Worm (Caenorhabditis elegans) whole organism, late embryonic: ENCODE measurements around the gene str-82.

Source experiments
- C08G9.2 ChIP-seq: sonication (generic microtip); optimal IDR thresholded peaks from 2 replicates; lab custom pipeline; 2016; ENCODE audit warnings: mild to moderate bottlenecking, missing genetic modification characterization, moderate library complexity, missing compliant biosample characterization
- C38D4.7 ChIP-seq: fragments of 200-800 bp; sonication (Bioruptor generic); optimal IDR thresholded peaks from 2 replicates; lab custom pipeline; 2018; ENCODE audit warnings: mild to moderate bottlenecking, missing genetic modification characterization, moderate library complexity, missing compliant biosample characterization
- K02D7.2 ChIP-seq: sonication (generic microtip); optimal IDR thresholded peaks from 2 replicates; lab custom pipeline; 2017; ENCODE audit warnings: mild to moderate bottlenecking, missing genetic modification characterization, missing compliant biosample characterization
- T23F11.4 ChIP-seq: fragments of 200-800 bp; sonication (Bioruptor generic); optimal IDR thresholded peaks from 2 replicates; lab custom pipeline; 2018; ENCODE audit warnings: mild to moderate bottlenecking, missing genetic modification characterization, missing compliant biosample characterization
- Y22D7AL.16 ChIP-seq: sonication (generic microtip); optimal IDR thresholded peaks from 2 replicates; lab custom pipeline; 2016; ENCODE audit warnings: missing genetic modification characterization, missing compliant biosample characterization
- ama-1 ChIP-seq: fragments of 150-350 bp; optimal IDR thresholded peaks from 2 replicates; lab custom pipeline; 2014
- ceh-14 ChIP-seq: sonication (generic microtip); optimal IDR thresholded peaks from 2 replicates; lab custom pipeline; 2016; ENCODE audit warnings: missing genotype, missing genetic modification characterization, missing compliant biosample characterization
- ceh-18 ChIP-seq: sonication (generic microtip); optimal IDR thresholded peaks from 2 replicates; lab custom pipeline; 2016; ENCODE audit warnings: missing genetic modification characterization, missing compliant biosample characterization
- ceh-19 ChIP-seq: fragments of 200-800 bp; sonication (Bioruptor generic); optimal IDR thresholded peaks from 2 replicates; lab custom pipeline; 2018; ENCODE audit warnings: mild to moderate bottlenecking, missing genetic modification characterization, missing compliant biosample characterization
- ceh-2 ChIP-seq: sonication (generic microtip); optimal IDR thresholded peaks from 2 replicates; lab custom pipeline; 2016; ENCODE audit warnings: missing genotype, missing genetic modification characterization, missing compliant biosample characterization
- ceh-31 ChIP-seq: sonication (generic microtip); optimal IDR thresholded peaks from 2 replicates; lab custom pipeline; 2016; ENCODE audit warnings: missing genetic modification characterization, missing compliant biosample characterization
- ceh-45 ChIP-seq: fragments of 200-800 bp; sonication (Bioruptor generic); IDR thresholded peaks from 2 replicates; pipeline ENCODE4 v1.3.6; 2022; ENCODE audit warnings: missing genetic modification reagents, missing genetic modification characterization, missing compliant biosample characterization
- dve-1 ChIP-seq: sonication (generic microtip); optimal IDR thresholded peaks from 2 replicates; lab custom pipeline; 2017; ENCODE audit warnings: antibody characterized with exemption, mild to moderate bottlenecking, missing genetic modification characterization, missing compliant biosample characterization
- elt-2 ChIP-seq: sonication (generic microtip); optimal IDR thresholded peaks from 2 replicates; lab custom pipeline; 2016; ENCODE audit warnings: missing genetic modification reagents, missing genetic modification characterization, missing compliant biosample characterization
- elt-4 ChIP-seq: sonication (generic microtip); optimal IDR thresholded peaks from 2 replicates; lab custom pipeline; 2016; ENCODE audit warnings: missing genetic modification characterization, missing compliant biosample characterization
- eyg-1 ChIP-seq: sonication (generic microtip); optimal IDR thresholded peaks from 2 replicates; lab custom pipeline; 2016; ENCODE audit warnings: missing genotype, missing genetic modification characterization, missing compliant biosample characterization
- gmeb-2 ChIP-seq: sonication (generic microtip); optimal IDR thresholded peaks from 2 replicates; lab custom pipeline; 2016; ENCODE audit warnings: missing genetic modification characterization, inconsistent platforms, missing compliant biosample characterization
- hlh-13 ChIP-seq: fragments of 200-800 bp; sonication (Bioruptor generic); optimal IDR thresholded peaks from 2 replicates; lab custom pipeline; 2018; ENCODE audit warnings: mild to moderate bottlenecking, missing genetic modification characterization, missing compliant biosample characterization
- hlh-30 ChIP-seq: sonication (generic microtip); optimal IDR thresholded peaks from 2 replicates; lab custom pipeline; 2017; ENCODE audit warnings: antibody characterized with exemption, missing genetic modification characterization, missing compliant biosample characterization; ENCODE audit not compliant: insufficient read depth
- hlh-8 ChIP-seq: sonication (generic microtip); optimal IDR thresholded peaks from 2 replicates; lab custom pipeline; 2016; ENCODE audit warnings: missing genotype, missing genetic modification characterization, missing compliant biosample characterization
- lin-11 ChIP-seq: fragments of 200-800 bp; sonication (Bioruptor generic); optimal IDR thresholded peaks from 2 replicates; lab custom pipeline; 2018; ENCODE audit warnings: mild to moderate bottlenecking, missing genetic modification characterization, missing compliant biosample characterization
- mec-3 ChIP-seq: sonication (generic microtip); optimal IDR thresholded peaks from 2 replicates; lab custom pipeline; 2016; ENCODE audit warnings: borderline replicate concordance, missing genetic modification characterization, missing compliant biosample characterization
- nfya-1 ChIP-seq: sonication (generic microtip); optimal IDR thresholded peaks from 2 replicates; lab custom pipeline; 2017; ENCODE audit warnings: missing genetic modification characterization, mild to moderate bottlenecking, missing compliant biosample characterization, antibody characterized with exemption, moderate library complexity
- nhr-11 ChIP-seq: fragments of 150-350 bp; optimal IDR thresholded peaks from 2 replicates; lab custom pipeline; 2014; ENCODE audit warnings: missing biosample characterization, missing genetic modification characterization
- nhr-232 ChIP-seq: sonication (generic microtip); optimal IDR thresholded peaks from 2 replicates; lab custom pipeline; 2016; ENCODE audit warnings: missing genetic modification characterization, missing compliant biosample characterization
- npax-4 ChIP-seq: sonication (generic microtip); optimal IDR thresholded peaks from 2 replicates; lab custom pipeline; 2016; ENCODE audit warnings: missing genetic modification characterization, missing compliant biosample characterization
- odd-2 ChIP-seq: sonication (generic microtip); optimal IDR thresholded peaks from 2 replicates; lab custom pipeline; 2017; ENCODE audit warnings: antibody characterized with exemption, mild to moderate bottlenecking, missing genetic modification characterization, missing compliant biosample characterization
- pax-1 ChIP-seq: fragments of 150-350 bp; optimal IDR thresholded peaks from 2 replicates; lab custom pipeline; 2014; ENCODE audit warnings: missing biosample characterization, missing genetic modification characterization
- pha-2 ChIP-seq: sonication (generic microtip); optimal IDR thresholded peaks from 2 replicates; lab custom pipeline; 2017; ENCODE audit warnings: mild to moderate bottlenecking, missing genetic modification characterization, missing compliant biosample characterization
- pqm-1 ChIP-seq: sonication (generic microtip); optimal IDR thresholded peaks from 2 replicates; lab custom pipeline; 2016; ENCODE audit warnings: missing genetic modification characterization, missing compliant biosample characterization
- sox-4 ChIP-seq: sonication (generic microtip); optimal IDR thresholded peaks from 2 replicates; lab custom pipeline; 2017; ENCODE audit warnings: mild to moderate bottlenecking, missing genetic modification characterization, inconsistent platforms, missing compliant biosample characterization
- tbx-7 ChIP-seq: sonication (generic microtip); optimal IDR thresholded peaks from 2 replicates; lab custom pipeline; 2016; ENCODE audit warnings: missing genotype, missing genetic modification characterization, missing compliant biosample characterization
- ttx-3 ChIP-seq: sonication (generic microtip); optimal IDR thresholded peaks from 2 replicates; lab custom pipeline; 2016; ENCODE audit warnings: missing genetic modification reagents, missing genetic modification characterization, missing compliant biosample characterization
- unc-3 ChIP-seq, 2 experiments: fragments of 200-800 bp in 1 of 2; sonication (Bioruptor generic) in 1 of 2; sonication (generic microtip) in 1 of 2; conservative IDR thresholded peaks in 1 of 2; optimal IDR thresholded peaks in 1 of 2; 2 replicates each; pipeline versions ENCODE4 v1.3.6 to Lab custom; 2016 to 2022; ENCODE audit warnings: missing compliant biosample characterization in 2 of 2, missing genetic modification characterization in 2 of 2, missing genetic modification reagents in 1 of 2
- zip-5 ChIP-seq: sonication (generic microtip); optimal IDR thresholded peaks from 2 replicates; lab custom pipeline; 2016; ENCODE audit warnings: missing genetic modification characterization, missing compliant biosample characterization

Gene str-82

ce11 chrV:3945053-3945452 lies 29.4 kb upstream of the str-82 start, which contains the start of gene cyp-35B3:
cyp-35B3 (plus strand) TSS chrV:3945353.
- no peak for TF ChIP-seq nhr-232 (tag; lab: Kevin White, UChicago)
- TF ChIP-seq eyg-1: no peak
- no peak for TF ChIP-seq sox-4 (tag; lab: Kevin White, UChicago)
- no peak for TF ChIP-seq ceh-18 (tag; lab: Kevin White, UChicago)
- TF ChIP-seq dve-1 (tag; lab: Kevin White, UChicago): no peak
- TF ChIP-seq mec-3: no peak
- TF ChIP-seq ceh-19 (GFP tag; lab: Kevin White, UChicago): no peak
- TF ChIP-seq T23F11.4 (GFP tag; lab: Kevin White, UChicago): no peak

DNA sequence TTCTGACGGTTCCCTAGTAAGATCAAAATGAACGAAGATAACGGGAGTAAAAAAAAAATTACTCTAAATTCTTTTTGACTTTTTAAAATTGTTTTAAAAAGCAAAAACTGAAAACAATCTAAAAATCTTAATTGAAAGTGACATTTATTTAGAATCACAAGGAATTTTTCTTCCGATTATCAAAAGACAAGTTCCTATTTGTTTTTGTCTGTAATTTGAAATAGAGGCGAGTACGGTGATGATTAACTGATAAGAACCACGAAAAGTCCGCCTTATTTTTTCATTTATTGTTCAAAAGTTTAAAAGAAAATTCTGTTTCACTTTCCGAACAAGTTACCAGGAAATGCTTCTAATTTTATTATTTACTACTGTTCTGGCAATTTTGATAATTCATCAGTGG lies 24.7 kb upstream of the str-82 start, which contains the start of gene dach-1:
Gene dach-1 (plus strand): TSS at position 301 of the 400 bp plus-strand sequence.
- TF ChIP-seq mec-3 (no peak), lin-11 (no peak), pax-1 (tag; lab: Kevin White, UChicago) (no peak), C08G9.2 (tag; lab: Kevin White, UChicago) (no peak), C38D4.7 (GFP tag; lab: Kevin White, UChicago) (no peak)

DNA sequence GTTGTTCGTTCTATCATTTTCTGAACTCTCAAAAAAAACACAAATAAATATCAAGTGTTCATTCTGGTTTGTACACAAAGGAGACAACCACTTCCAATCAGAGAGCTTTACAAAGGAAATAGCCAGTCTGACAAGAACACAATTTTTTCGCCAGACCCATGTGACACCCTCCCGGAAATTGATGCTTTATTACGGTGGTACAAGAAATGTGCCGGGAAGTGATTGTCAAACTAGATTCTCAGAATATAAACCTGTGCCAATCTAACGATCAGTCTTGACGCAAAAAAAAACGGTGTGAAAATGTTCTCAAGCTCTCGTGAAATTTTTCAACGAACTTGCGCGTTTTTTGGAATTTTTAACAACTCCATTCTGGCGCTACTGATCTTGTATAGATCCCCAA lies 20.7 kb upstream of the str-82 start, which contains the start of gene str-247:
Gene str-247 (plus strand): TSS at position 301 of the 400 bp plus-strand sequence.
- TF ChIP-seq elt-2 (tag; lab: Kevin White, UChicago) (no peak), odd-2 (tag; lab: Kevin White, UChicago) (no peak), ceh-45 (GFP tag; lab: Robert Waterston, UW) (no peak), T23F11.4 (GFP tag; lab: Kevin White, UChicago) (no peak), tbx-7 (tag; lab: Kevin White, UChicago) (no peak), sox-4 (tag; lab: Kevin White, UChicago) (no peak), C08G9.2 (tag; lab: Kevin White, UChicago) (no peak), nfya-1 (tag; lab: Kevin White, UChicago) (no peak), dve-1 (tag; lab: Kevin White, UChicago) (no peak), K02D7.2 (tag; lab: Kevin White, UChicago) (no peak), elt-4 (no peak), zip-5 (tag; lab: Kevin White, UChicago) (no peak), nhr-232 (tag; lab: Kevin White, UChicago) (no peak), nhr-11 (tag; lab: Kevin White, UChicago) (no peak), unc-3 (GFP tag; conservative IDR thresholded peaks at IDR 0.05; lab: Robert Waterston, UW) (no peak), unc-3 (tag; optimal IDR thresholded peaks at IDR 0.05; lab: Kevin White, UChicago) (no peak), hlh-13 (GFP tag; lab: Kevin White, UChicago) (no peak), hlh-8 (tag; lab: Kevin White, UChicago) (no peak), ceh-14 (tag; lab: Kevin White, UChicago) (no peak)

DNA sequence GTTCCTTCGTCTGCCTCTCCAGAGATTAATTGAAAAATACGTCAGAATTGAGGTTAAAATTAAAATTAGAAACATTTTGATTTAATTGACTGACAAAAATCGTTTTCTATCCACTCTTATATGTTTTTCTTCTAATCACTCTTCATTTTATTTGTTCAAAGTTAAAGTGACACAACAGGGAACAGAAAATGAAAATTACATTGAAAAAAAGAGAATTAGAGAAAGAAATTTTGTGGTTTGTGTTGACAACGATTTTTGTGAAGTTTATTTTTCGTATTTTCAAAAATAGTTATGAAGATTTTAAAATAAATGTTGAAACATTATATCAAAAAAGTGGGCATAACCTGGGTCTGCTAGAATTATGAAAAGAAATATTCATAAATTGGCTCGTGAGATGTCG lies 16.9 kb upstream of the str-82 start, which contains the start of gene cyp-34A5:
Gene cyp-34A5 (minus strand): TSS at position 101 of the 400 bp plus-strand sequence.
- no peak for TF ChIP-seq zip-5 (tag; lab: Kevin White, UChicago)
- TF ChIP-seq ceh-2 (tag; lab: Kevin White, UChicago): no peak
- no peak for TF ChIP-seq lin-11
- TF ChIP-seq ceh-14 (tag; lab: Kevin White, UChicago): no peak
- TF ChIP-seq Y22D7AL.16 (tag; lab: Kevin White, UChicago): no peak
- TF ChIP-seq ttx-3 (tag; lab: Kevin White, UChicago): no peak
- TF ChIP-seq pqm-1 (tag; lab: Kevin White, UChicago): no peak
- TF ChIP-seq ceh-31 (tag; lab: Kevin White, UChicago): no peak
- TF ChIP-seq npax-4: no peak
- TF ChIP-seq ama-1 (lab: Kevin White, UChicago): no peak
- TF ChIP-seq gmeb-2: no peak
- no peak for TF ChIP-seq hlh-30 (tag; lab: Kevin White, UChicago)
- no peak for TF ChIP-seq pax-1 (tag; lab: Kevin White, UChicago)
- no peak for TF ChIP-seq pha-2 (tag; lab: Kevin White, UChicago)
